Worm (Caenorhabditis elegans): ENCODE measurements around the gene tald-1.

Gene tald-1

DNA sequence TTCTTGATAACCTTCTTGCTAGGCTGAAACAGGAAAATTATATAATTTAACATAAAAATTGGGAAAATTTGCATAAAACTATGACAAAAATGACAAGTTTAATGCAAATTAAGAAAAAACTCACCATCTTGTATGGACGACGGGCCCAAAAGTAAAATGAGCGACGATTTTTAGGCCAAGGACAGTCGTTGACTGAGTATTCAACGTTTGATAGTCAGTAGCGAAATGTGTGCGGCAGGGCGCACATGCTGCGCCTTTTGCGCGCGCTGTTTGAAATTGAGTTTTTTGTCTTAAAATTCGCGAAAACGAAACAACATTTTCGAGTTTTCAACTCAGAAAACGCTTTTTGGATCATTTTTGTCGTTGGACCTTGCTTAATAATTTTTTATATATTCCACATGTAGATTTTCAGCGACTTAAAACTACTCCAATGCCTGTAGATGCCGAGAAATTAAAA, 4.0 kb downstream of the tald-1 start, which contains the start of the genes rpl-7A and set-21 (continued):
- no peak for TF ChIP-seq R02D3.7 (tag; optimal IDR thresholded peaks at IDR 0.05)
- TF ChIP-seq lin-13 (GFP tag; optimal IDR thresholded peaks at IDR 0.05) = peak; percentile 81
- peak; percentile 76 for TF ChIP-seq unc-130 (GFP tag; optimal IDR thresholded peaks at IDR 0.05)
- peak; percentile 77 for TF ChIP-seq lin-15B (tag; optimal IDR thresholded peaks at IDR 0.05)
- TF ChIP-seq fos-1 (tag; optimal IDR thresholded peaks at IDR 0.05) = peak; percentile 40
- TF ChIP-seq hif-1 (tag; optimal IDR thresholded peaks at IDR 0.05) = peak; percentile 63 to 90
- TF ChIP-seq F26F4.8 (GFP tag; conservative IDR thresholded peaks at IDR 0.05) = no peak
- TF ChIP-seq dve-1 (tag; optimal IDR thresholded peaks at IDR 0.05; ENCODE audit: insufficient read depth) = peak; percentile 92
- TF ChIP-seq daf-12 (tag; optimal IDR thresholded peaks at IDR 0.05) = no peak
- TF ChIP-seq spr-3 (GFP tag; optimal IDR thresholded peaks at IDR 0.05) = peak; percentile 88
- peak; percentile 82 for TF ChIP-seq mxl-2 (GFP tag; conservative IDR thresholded peaks at IDR 0.05)
- peak; percentile 90 for TF ChIP-seq mdt-29 (GFP tag; IDR thresholded peaks at IDR 0.05)
- TF ChIP-seq arid-1 (GFP tag; conservative IDR thresholded peaks at IDR 0.05) = peak; percentile 98
- peak; percentile 93 for TF ChIP-seq F37D6.2 (tag; optimal IDR thresholded peaks at IDR 0.05)
- peak; percentile 98 for TF ChIP-seq rbr-2 (tag; optimal IDR thresholded peaks at IDR 0.05)
- TF ChIP-seq ztf-11 (tag; optimal IDR thresholded peaks at IDR 0.05) = no peak
- TF ChIP-seq egl-43 (GFP tag; IDR thresholded peaks at IDR 0.05) = peak; percentile 96
- peak; percentile 95 for TF ChIP-seq D1046.2 (GFP tag; IDR thresholded peaks at IDR 0.05)
- TF ChIP-seq ama-1 (optimal IDR thresholded peaks at IDR 0.05) = no peak
- TF ChIP-seq ctbp-1 (GFP tag; IDR thresholded peaks at IDR 0.05) = peak; percentile 95
- peak; percentile 90 for TF ChIP-seq mep-1 (tag; optimal IDR thresholded peaks at IDR 0.05)
- TF ChIP-seq T26A8.4 (GFP tag; IDR thresholded peaks at IDR 0.05) = peak; percentile 99
- peak; percentile 89 for TF ChIP-seq snpc-1.2 (GFP tag; IDR thresholded peaks at IDR 0.05)
- peak; percentile 93 for TF ChIP-seq T20F7.1 (GFP tag; optimal IDR thresholded peaks at IDR 0.05)
- TF ChIP-seq lim-7 (GFP tag; IDR thresholded peaks at IDR 0.05) = 0 out of 2 replicates have a peak, but pooled peaks have one; percentile 28
- TF ChIP-seq tag-97 (GFP tag; IDR thresholded peaks at IDR 0.05) = 0 out of 2 replicates have a peak, but pooled peaks have one; percentile 26
- TF ChIP-seq lin-38 (GFP tag; IDR thresholded peaks at IDR 0.05) = peak; percentile 100
- peak; percentile 94 for TF ChIP-seq nhr-41 (GFP tag; IDR thresholded peaks at IDR 0.05)
- no peak for TF ChIP-seq ces-1 (GFP tag; optimal IDR thresholded peaks at IDR 0.05)
- peak; percentile 97 for TF ChIP-seq lin-29 (GFP tag; IDR thresholded peaks at IDR 0.05)
- peak; percentile 45 for TF ChIP-seq pqm-1 (tag; optimal IDR thresholded peaks at IDR 0.05)
- TF ChIP-seq tra-1 (GFP tag; IDR thresholded peaks at IDR 0.05) = peak; percentile 96

DNA sequence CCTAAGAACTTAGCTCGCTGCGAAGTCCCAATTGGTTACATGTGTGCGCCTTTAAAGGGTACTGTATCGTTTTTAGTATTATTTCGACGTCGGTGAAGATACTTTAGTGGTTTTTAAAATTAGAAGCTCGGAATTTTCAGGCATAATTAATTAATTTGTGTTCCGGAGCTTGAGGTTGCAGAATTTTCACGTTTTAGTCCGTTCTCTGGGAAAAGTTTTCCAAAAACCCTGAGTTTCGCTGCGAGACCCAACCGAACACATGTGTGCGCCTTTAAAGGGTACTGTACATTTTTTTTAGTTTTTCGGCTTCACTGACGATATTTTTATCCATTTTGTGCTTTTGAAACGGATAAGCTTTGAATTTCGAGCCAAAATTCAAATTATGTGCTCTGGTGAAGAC, 7.0 kb downstream of the tald-1 start:
- TF ChIP-seq lin-38 (GFP tag; IDR thresholded peaks at IDR 0.05) = peak; percentile 73
- no peak for TF ChIP-seq nhr-237 (tag; optimal IDR thresholded peaks at IDR 0.05)
- TF ChIP-seq snpc-1.2 (GFP tag; IDR thresholded peaks at IDR 0.05) = peak; percentile 66; the same call in 1 of the 2 replicates
- TF ChIP-seq mep-1 (tag; optimal IDR thresholded peaks at IDR 0.05) = no peak
- peak; percentile 74 for TF ChIP-seq F49E8.2 (tag; optimal IDR thresholded peaks at IDR 0.05; ENCODE audit: borderline replicate concordance)
- TF ChIP-seq unc-130 (GFP tag; optimal IDR thresholded peaks at IDR 0.05) = peak; percentile 22
- TF ChIP-seq Y48G9A.11 (GFP tag; IDR thresholded peaks at IDR 0.05) = peak; percentile 53; the same call in 1 of the 2 replicates
- no peak for TF ChIP-seq aly-2 (tag; optimal IDR thresholded peaks at IDR 0.05)
- no peak for TF ChIP-seq hlh-30 (tag; optimal IDR thresholded peaks at IDR 0.05; ENCODE audit: insufficient read depth)

DNA sequence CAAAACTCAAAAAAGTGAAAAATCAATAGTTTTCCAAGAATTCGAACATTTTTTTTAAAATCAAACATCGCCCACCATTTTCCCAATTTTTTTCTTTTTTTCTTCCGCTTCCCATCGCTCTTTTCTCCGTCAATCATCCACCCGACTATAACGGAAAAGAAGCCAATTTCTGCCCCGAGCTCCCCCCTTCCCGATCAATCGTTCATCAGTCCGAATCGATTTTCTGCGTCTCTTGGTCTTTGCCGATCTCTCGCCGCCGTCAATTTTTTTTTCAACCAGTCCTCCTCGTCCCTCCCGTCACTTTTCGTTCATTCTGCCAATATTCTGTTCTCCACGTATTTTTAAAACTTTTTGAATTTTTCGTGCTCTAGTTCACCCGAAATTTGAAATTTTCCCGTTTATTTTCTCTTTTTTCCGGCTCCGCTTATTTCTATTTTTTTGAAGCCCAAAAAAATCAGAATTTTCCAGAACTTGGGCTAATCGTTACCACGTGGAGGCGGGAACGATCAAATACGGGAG, 7.5 kb downstream of the tald-1 start, which contains the start of gene ell-1:
Gene ell-1, plus strand, starts transcription at position 469 of the 519 bp plus-strand sequence.
- no peak for TF ChIP-seq dve-1 (tag; optimal IDR thresholded peaks at IDR 0.05; ENCODE audit: insufficient read depth)
- no peak for TF ChIP-seq tag-97 (GFP tag; IDR thresholded peaks at IDR 0.05)
- TF ChIP-seq unc-130 (GFP tag; optimal IDR thresholded peaks at IDR 0.05) = no peak
- TF ChIP-seq nhr-76 (tag; optimal IDR thresholded peaks at IDR 0.05) = no peak
- TF ChIP-seq F26F4.8 (GFP tag; conservative IDR thresholded peaks at IDR 0.05) = no peak
- no peak for TF ChIP-seq vab-7 (GFP tag; IDR thresholded peaks at IDR 0.05)
- TF ChIP-seq tra-1 (GFP tag; IDR thresholded peaks at IDR 0.05) = no peak
- TF ChIP-seq attf-4 (tag; optimal IDR thresholded peaks at IDR 0.05) = no peak
- TF ChIP-seq unc-62 (GFP tag; optimal IDR thresholded peaks at IDR 0.05 in 1 of 2) = peak in 1 of 2 experiments; percentile 88
- no peak for TF ChIP-seq unc-62 (tag; optimal IDR thresholded peaks at IDR 0.05)
- TF ChIP-seq mep-1 (tag; optimal IDR thresholded peaks at IDR 0.05) = no peak
- no peak for TF ChIP-seq ZK546.5 (tag; optimal IDR thresholded peaks at IDR 0.05)
- TF ChIP-seq madf-9 (GFP tag; conservative IDR thresholded peaks at IDR 0.05) = no peak
- TF ChIP-seq dmd-6 (GFP tag; IDR thresholded peaks at IDR 0.05) = peak; percentile 65
- TF ChIP-seq dpl-1 (GFP tag; optimal IDR thresholded peaks at IDR 0.05) = no peak
- no peak for TF ChIP-seq lin-13 (GFP tag; optimal IDR thresholded peaks at IDR 0.05)
- TF ChIP-seq ceh-32 (tag; optimal IDR thresholded peaks at IDR 0.05; ENCODE audit: poor library complexity) = no peak
- peak; percentile 16 for TF ChIP-seq hlh-11 (tag; optimal IDR thresholded peaks at IDR 0.05)
